Worm (Caenorhabditis elegans) whole organism, L1 larva: Measurements from ENCODE around the gene eng-1.
A peak's percentile ranks its signal among the peaks of the same experiment; 100 is the strongest.

ENCODE experiments used
- C04F5.9 ChIP-seq: sonication (generic microtip); optimal IDR thresholded peaks from 2 replicates; lab custom pipeline; 2016; ENCODE audit warnings: missing genetic modification characterization, missing compliant biosample characterization
- C16A3.4 ChIP-seq: fragments of 150-350 bp; optimal IDR thresholded peaks from 2 replicates; lab custom pipeline; 2014; ENCODE audit warnings: missing biosample characterization, missing genetic modification characterization
- F16B12.6 ChIP-seq: fragments of 150-350 bp; optimal IDR thresholded peaks from 2 replicates; lab custom pipeline; 2014; ENCODE audit warnings: missing biosample characterization, missing genetic modification characterization
- ama-1 ChIP-seq: fragments of 150-350 bp; optimal IDR thresholded peaks from 2 replicates; lab custom pipeline; 2014
- blmp-1 ChIP-seq: fragments of 150-350 bp; optimal IDR thresholded peaks from 2 replicates; lab custom pipeline; 2014; ENCODE audit warnings: missing biosample characterization, missing genetic modification characterization
- ceh-63 ChIP-seq: fragments of 200-800 bp; sonication (Bioruptor generic); optimal IDR thresholded peaks from 2 replicates; lab custom pipeline; 2018; ENCODE audit warnings: mild to moderate bottlenecking, missing genetic modification characterization, missing compliant biosample characterization
- ceh-90 ChIP-seq: sonication (generic microtip); optimal IDR thresholded peaks from 2 replicates; lab custom pipeline; 2016; ENCODE audit warnings: missing genetic modification characterization, missing compliant biosample characterization
- ces-1 ChIP-seq: fragments of 150-350 bp; optimal IDR thresholded peaks from 2 replicates; lab custom pipeline; 2014; ENCODE audit warnings: missing biosample characterization, missing genetic modification reagents, missing genetic modification characterization
- dsc-1 ChIP-seq: sonication (generic microtip); optimal IDR thresholded peaks from 2 replicates; lab custom pipeline; 2016; ENCODE audit warnings: mild to moderate bottlenecking, missing genetic modification characterization, missing compliant biosample characterization
- efl-1 ChIP-seq, 4 experiments: fragments of 150-350 bp; optimal IDR thresholded peaks in 3 of 4; peaks in 1 of 4; 1 replicate in 1 of 4; 2 replicates in 3 of 4; lab custom pipeline; 2014; ENCODE audit warnings: missing biosample characterization in 2 of 4, missing genetic modification characterization in 2 of 4, missing genetic modification reagents in 2 of 4
- egl-13 ChIP-seq: sonication (generic microtip); optimal IDR thresholded peaks from 2 replicates; lab custom pipeline; 2016; ENCODE audit warnings: missing genotype, missing genetic modification reagents, missing genetic modification characterization, missing compliant biosample characterization
- egl-27 ChIP-seq, 2 experiments: fragments of 150-350 bp in 1 of 2; sonication (generic microtip); optimal IDR thresholded peaks; 3 replicates each; lab custom pipeline; 2017 to 2018; ENCODE audit warnings: missing biosample characterization in 2 of 2, missing genetic modification characterization in 2 of 2, missing genetic modification reagents in 2 of 2
- elt-2 ChIP-seq: sonication (generic microtip); optimal IDR thresholded peaks from 2 replicates; lab custom pipeline; 2016; ENCODE audit warnings: missing genetic modification characterization, mild to moderate bottlenecking, inconsistent platforms, missing compliant biosample characterization, missing genetic modification reagents
- elt-3 ChIP-seq, 6 experiments: fragments of 150-350 bp in 1 of 6; sonication (generic microtip); optimal IDR thresholded peaks; 2 replicates each; lab custom pipeline; 2017 to 2018; ENCODE audit warnings: missing biosample characterization in 6 of 6, missing genetic modification characterization in 6 of 6, inconsistent platforms in 1 of 6
- fkh-10 ChIP-seq: sonication (generic microtip); optimal IDR thresholded peaks from 2 replicates; lab custom pipeline; 2017; ENCODE audit warnings: missing biosample characterization, missing genetic modification reagents, missing genetic modification characterization
- fkh-4 ChIP-seq: sonication (generic microtip); optimal IDR thresholded peaks from 2 replicates; lab custom pipeline; 2016; ENCODE audit warnings: missing compliant biosample characterization, missing genetic modification characterization, borderline replicate concordance
- grh-1 ChIP-seq: fragments of 200-800 bp; sonication (Bioruptor generic); IDR thresholded peaks from 2 replicates; pipeline ENCODE4 v1.3.6; 2022; ENCODE audit warnings: missing genetic modification reagents, missing genetic modification characterization, missing compliant biosample characterization
- hpl-2 ChIP-seq: fragments of 150-350 bp; optimal IDR thresholded peaks from 2 replicates; lab custom pipeline; 2014; ENCODE audit warnings: missing biosample characterization, missing genetic modification reagents, missing genetic modification characterization
- irx-1 ChIP-seq: sonication (generic microtip); optimal IDR thresholded peaks from 2 replicates; lab custom pipeline; 2016; ENCODE audit warnings: missing genetic modification characterization, missing compliant biosample characterization
- isw-1 ChIP-seq: fragments of 200-800 bp; sonication (Bioruptor generic); IDR thresholded peaks from 2 replicates; pipeline ENCODE4 v1.3.6; 2022; ENCODE audit warnings: missing genetic modification characterization, missing compliant biosample characterization
- jun-1 ChIP-seq: fragments of 150-350 bp; optimal IDR thresholded peaks from 2 replicates; lab custom pipeline; 2014; ENCODE audit warnings: missing biosample characterization, missing genetic modification reagents, missing genetic modification characterization
- lin-35 ChIP-seq, 2 experiments: fragments of 150-350 bp; optimal IDR thresholded peaks; 2 replicates each; lab custom pipeline; 2014; ENCODE audit warnings: missing biosample characterization in 2 of 2, missing genetic modification characterization in 2 of 2, missing genetic modification reagents in 2 of 2
- lin-39 ChIP-seq: fragments of 150-350 bp; optimal IDR thresholded peaks from 2 replicates; lab custom pipeline; 2014; ENCODE audit warnings: missing biosample characterization, missing genetic modification reagents, missing genetic modification characterization
- lsy-2 ChIP-seq, 2 experiments: fragments of 150-350 bp; optimal IDR thresholded peaks; 2 replicates each; lab custom pipeline; 2014; ENCODE audit warnings: missing biosample characterization in 2 of 2, missing genetic modification characterization in 2 of 2
- mef-2 ChIP-seq: fragments of 150-350 bp; optimal IDR thresholded peaks from 2 replicates; lab custom pipeline; 2014; ENCODE audit warnings: missing biosample characterization, missing genetic modification characterization
- nhr-12 ChIP-seq: sonication (generic microtip); optimal IDR thresholded peaks from 2 replicates; lab custom pipeline; 2017; ENCODE audit warnings: missing biosample characterization, missing genetic modification characterization
- nhr-19 ChIP-seq: fragments of 200-800 bp; sonication (Bioruptor generic); conservative IDR thresholded peaks from 2 replicates; pipeline ENCODE4 v1.3.6; 2022; ENCODE audit warnings: missing genetic modification characterization, missing compliant biosample characterization
- nhr-47 ChIP-seq: sonication (generic microtip); optimal IDR thresholded peaks from 2 replicates; lab custom pipeline; 2016; ENCODE audit warnings: mild to moderate bottlenecking, missing genetic modification characterization, moderate library complexity, missing compliant biosample characterization
- nhr-71 ChIP-seq: sonication (generic microtip); optimal IDR thresholded peaks from 2 replicates; lab custom pipeline; 2016; ENCODE audit warnings: mild to moderate bottlenecking, missing genetic modification characterization, moderate library complexity, missing compliant biosample characterization
- nhr-77 ChIP-seq: fragments of 150-350 bp; optimal IDR thresholded peaks from 2 replicates; lab custom pipeline; 2014; ENCODE audit warnings: missing biosample characterization, missing genetic modification characterization
- nhr-85 ChIP-seq: sonication (generic microtip); peaks from one replicate; lab custom pipeline; 2016; ENCODE audit warnings: missing genetic modification characterization, inconsistent platforms, missing compliant biosample characterization
- nhr-90 ChIP-seq: sonication (generic microtip); optimal IDR thresholded peaks from 2 replicates; lab custom pipeline; 2016; ENCODE audit warnings: mild to moderate bottlenecking, missing genetic modification characterization, missing compliant biosample characterization; ENCODE audit not compliant: poor library complexity
- pag-3 ChIP-seq: sonication (generic microtip); optimal IDR thresholded peaks from 2 replicates; lab custom pipeline; 2017; ENCODE audit warnings: missing genetic modification characterization, mild to moderate bottlenecking, missing compliant biosample characterization, antibody characterized with exemption, borderline replicate concordance; ENCODE audit not compliant: insufficient read depth
- pax-3 ChIP-seq: fragments of 200-800 bp; sonication (Bioruptor generic); optimal IDR thresholded peaks from 2 replicates; lab custom pipeline; 2018; ENCODE audit warnings: mild to moderate bottlenecking, missing genetic modification characterization, moderate library complexity, missing compliant biosample characterization
- pqm-1 ChIP-seq: sonication (generic microtip); optimal IDR thresholded peaks from 3 replicates; lab custom pipeline; 2017; ENCODE audit warnings: missing biosample characterization, missing genetic modification characterization
- rnt-1 ChIP-seq: sonication (generic microtip); optimal IDR thresholded peaks from 2 replicates; lab custom pipeline; 2016; ENCODE audit warnings: mild to moderate bottlenecking, missing genetic modification characterization, moderate library complexity, missing compliant biosample characterization
- skn-1 ChIP-seq: fragments of 150-350 bp; optimal IDR thresholded peaks from 2 replicates; lab custom pipeline; 2014; ENCODE audit warnings: missing biosample characterization, missing genetic modification characterization
- snpc-4 ChIP-seq: fragments of 150-350 bp; optimal IDR thresholded peaks from 2 replicates; lab custom pipeline; 2014; ENCODE audit warnings: missing biosample characterization, missing genetic modification characterization
- snu-23 ChIP-seq: sonication (generic microtip); optimal IDR thresholded peaks from 2 replicates; lab custom pipeline; 2016; ENCODE audit warnings: missing genetic modification characterization, missing compliant biosample characterization
- tbx-2 ChIP-seq: sonication (generic microtip); optimal IDR thresholded peaks from 2 replicates; lab custom pipeline; 2016; ENCODE audit warnings: missing genetic modification characterization, missing compliant biosample characterization
- tlp-1 ChIP-seq: fragments of 150-350 bp; optimal IDR thresholded peaks from 2 replicates; lab custom pipeline; 2014; ENCODE audit warnings: missing biosample characterization, missing genetic modification characterization
- unc-62 ChIP-seq: fragments of 150-350 bp; optimal IDR thresholded peaks from 2 replicates; lab custom pipeline; 2014; ENCODE audit warnings: missing biosample characterization, missing genetic modification reagents, missing genetic modification characterization
- vab-15 ChIP-seq: sonication (generic microtip); optimal IDR thresholded peaks from 2 replicates; lab custom pipeline; 2017; ENCODE audit warnings: missing genotype, mild to moderate bottlenecking, missing genetic modification characterization, missing compliant biosample characterization
- zag-1 ChIP-seq: fragments of 150-350 bp; optimal IDR thresholded peaks from 2 replicates; lab custom pipeline; 2014; ENCODE audit warnings: missing biosample characterization, missing genetic modification characterization
- ztf-11 ChIP-seq, 2 experiments: sonication (generic microtip); optimal IDR thresholded peaks; 2 replicates each; lab custom pipeline; 2016 to 2017; ENCODE audit warnings: missing genetic modification characterization in 2 of 2, missing biosample characterization in 1 of 2, missing compliant biosample characterization in 1 of 2
- ztf-4 ChIP-seq: fragments of 150-350 bp; optimal IDR thresholded peaks from 2 replicates; lab custom pipeline; 2014; ENCODE audit warnings: missing biosample characterization, missing genetic modification characterization

Gene eng-1

DNA sequence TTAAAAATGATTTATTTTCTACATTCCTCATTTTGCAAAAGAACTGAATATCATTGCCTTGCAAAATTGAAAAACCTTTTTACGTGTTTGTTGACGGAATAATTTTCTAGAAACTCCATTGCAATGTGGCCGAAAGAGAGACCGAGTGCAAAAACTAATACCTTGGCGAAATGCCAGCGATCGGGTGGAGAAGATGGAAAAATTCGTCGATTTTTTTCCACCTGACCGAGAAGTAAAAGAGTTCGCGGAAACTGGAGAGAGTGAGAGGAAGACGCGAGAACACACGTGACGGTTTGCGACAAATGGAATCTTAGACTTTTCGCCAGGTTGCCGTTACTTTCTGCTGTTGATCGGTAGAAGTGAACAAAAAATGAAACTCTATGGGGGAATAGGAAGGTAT is 26.6 kb downstream of the eng-1 start (continued):
- no peak for TF ChIP-seq C04F5.9 (tag; lab: Kevin White, UChicago)
- 0 out of 2 replicates have a peak, but pooled peaks have one; percentile 10 for TF ChIP-seq grh-1
- TF ChIP-seq ztf-11 (tag; optimal IDR thresholded peaks at IDR 0.05; lab: Kevin White, UChicago) = no peak
- peak; percentile 33 for TF ChIP-seq ama-1 (lab: Kevin White, UChicago)
- TF ChIP-seq hpl-2 (GFP tag; lab: Kevin White, UChicago) = no peak
- TF ChIP-seq pax-3 = no peak
- TF ChIP-seq unc-62 (GFP tag; lab: Kevin White, UChicago) = no peak
- TF ChIP-seq egl-27 (tag; optimal IDR thresholded peaks at IDR 0.05; lab: Kevin White, UChicago) = no peak
- TF ChIP-seq nhr-85 (tag; lab: Kevin White, UChicago) = peak; percentile 92
- TF ChIP-seq nhr-12 = no peak
- TF ChIP-seq F16B12.6 (tag; lab: Kevin White, UChicago) = no peak
- TF ChIP-seq irx-1 (tag; lab: Kevin White, UChicago) = no peak
- TF ChIP-seq lin-35 (GFP tag; optimal IDR thresholded peaks at IDR 0.05; lab: Kevin White, UChicago) = peak in 1 of 2 experiments; percentile 69
- TF ChIP-seq tlp-1 (tag; lab: Kevin White, UChicago) = no peak
- no peak for TF ChIP-seq lin-39
- no peak for TF ChIP-seq snpc-4 (tag; lab: Kevin White, UChicago)
- no peak for TF ChIP-seq ces-1

- TF ChIP-seq efl-1 (optimal IDR thresholded peaks at IDR 0.05; lab: Kevin White, UChicago) = no peak
- TF ChIP-seq efl-1 (GFP tag; optimal IDR thresholded peaks at IDR 0.05 in 1 of 2; lab: Kevin White, UChicago) = peak in 1 of 2 experiments; percentile 89
- TF ChIP-seq ama-1 (lab: Kevin White, UChicago) = no peak
- TF ChIP-seq lin-35 (GFP tag; optimal IDR thresholded peaks at IDR 0.05; lab: Kevin White, UChicago) = peak in 1 of 2 experiments; percentile 40
These were observed 27.3 kb downstream of the eng-1 start for ce11 chrIII:5840815-5841573.

ce11 chrIII:5840277-5840676 is 28.0 kb downstream of the eng-1 start:
- TF ChIP-seq nhr-47 (tag; lab: Kevin White, UChicago) (peak; percentile 23), nhr-19 (no peak), zag-1 (tag; lab: Kevin White, UChicago) (no peak), vab-15 (no peak), lsy-2 (tag; optimal IDR thresholded peaks at IDR 0.05; lab: Kevin White, UChicago) (peak in 1 of 2 experiments; percentile 11), skn-1 (tag; lab: Kevin White, UChicago) (no peak), snu-23 (GFP tag; lab: Kevin White, UChicago) (no peak), fkh-10 (GFP tag; lab: Kevin White, UChicago) (no peak), C16A3.4 (no peak), fkh-4 (tag; lab: Kevin White, UChicago) (no peak), tbx-2 (tag; lab: Kevin White, UChicago) (no peak), nhr-71 (tag; lab: Kevin White, UChicago) (peak; percentile 6), nhr-77 (tag; lab: Kevin White, UChicago) (no peak), ceh-63 (GFP tag; lab: Kevin White, UChicago) (no peak), pqm-1 (peak; percentile 72), ceh-90 (no peak), jun-1 (tag; lab: Kevin White, UChicago) (peak; percentile 16), unc-62 (GFP tag; lab: Kevin White, UChicago) (no peak), elt-2 (peak; percentile 11), elt-3 (tag; optimal IDR thresholded peaks at IDR 0.05; lab: Kevin White, UChicago) (no peak), pax-3 (peak; percentile 20), egl-13 (tag; lab: Kevin White, UChicago) (peak; percentile 11), pag-3 (tag; lab: Kevin White, UChicago) (no peak), rnt-1 (tag; lab: Kevin White, UChicago) (no peak), mef-2 (tag; lab: Kevin White, UChicago) (no peak), dsc-1 (tag; lab: Kevin White, UChicago) (no peak), ztf-4 (tag; lab: Kevin White, UChicago) (no peak), tlp-1 (tag; lab: Kevin White, UChicago) (no peak), efl-1 (optimal IDR thresholded peaks at IDR 0.05; lab: Kevin White, UChicago) (no peak), efl-1 (GFP tag; optimal IDR thresholded peaks at IDR 0.05 in 1 of 2; lab: Kevin White, UChicago) (no peak), ama-1 (lab: Kevin White, UChicago) (peak; percentile 13), lin-35 (GFP tag; optimal IDR thresholded peaks at IDR 0.05; lab: Kevin White, UChicago) (no peak), blmp-1 (tag; lab: Kevin White, UChicago) (no peak), isw-1 (GFP tag; lab: Robert Waterston, UW) (no peak), nhr-90 (tag; lab: Kevin White, UChicago) (no peak), lin-39 (no peak)
